Fruit fly (Drosophila melanogaster): Measurements from ENCODE around the gene daed.

daed gene

DNA sequence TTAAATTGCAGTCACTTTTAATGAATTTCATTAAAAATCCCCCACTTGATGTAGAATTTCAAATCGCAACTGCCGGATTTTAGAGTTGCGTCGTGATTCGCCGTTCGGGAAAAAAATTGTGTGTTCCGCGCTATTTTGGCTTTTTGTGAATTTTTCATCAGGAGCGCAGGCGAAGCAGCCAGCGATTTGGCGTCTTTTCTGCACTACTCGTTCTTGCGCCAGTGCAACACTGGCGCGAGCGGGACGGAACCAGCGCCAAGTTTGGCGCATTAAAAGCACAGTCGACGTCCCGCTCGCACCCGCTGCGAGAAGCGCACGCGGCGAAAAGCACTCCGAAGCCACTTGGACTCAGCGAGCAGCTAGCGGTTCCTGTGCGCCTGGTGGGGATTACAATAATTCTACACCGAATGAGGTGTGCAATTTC lies 22.7 kb downstream of the daed start (continued):
- TF ChIP-seq CG18764 (GFP tag; optimal IDR thresholded peaks at IDR 0.05) (no peak), CG33213 (GFP tag; optimal IDR thresholded peaks at IDR 0.05) (peak; percentile 96), tll (GFP tag; optimal IDR thresholded peaks at IDR 0.05) (no peak), CG12942 (GFP tag; optimal IDR thresholded peaks at IDR 0.05) (no peak), CG12155 (GFP tag; optimal IDR thresholded peaks at IDR 0.05) (peak; percentile 89), odd (GFP tag; optimal IDR thresholded peaks at IDR 0.05) (peak; percentile 2), slp2 (GFP tag; optimal IDR thresholded peaks at IDR 0.05) (no peak), CG7372 (GFP tag; IDR thresholded peaks at IDR 0.05) (no peak), CG12659 (GFP tag; optimal IDR thresholded peaks at IDR 0.05) (peak; percentile 86), CG11398 (GFP tag; optimal IDR thresholded peaks at IDR 0.05) (peak; percentile 29), ttk (GFP tag; IDR thresholded peaks at IDR 0.05) (no peak), CHES-1-like (GFP tag; optimal IDR thresholded peaks at IDR 0.05) (peak; percentile 3), luna (GFP tag; optimal IDR thresholded peaks at IDR 0.05) (no peak), NK7.1 (GFP tag; optimal IDR thresholded peaks at IDR 0.05) (peak; percentile 34), CG15514 (GFP tag; optimal IDR thresholded peaks at IDR 0.05) (peak; percentile 91), Taf1 (GFP tag; IDR thresholded peaks at IDR 0.05) (no peak), jumu (GFP tag; optimal IDR thresholded peaks at IDR 0.05) (no peak), Kr (GFP tag; optimal IDR thresholded peaks at IDR 0.05) (no peak), Doc3 (GFP tag; IDR thresholded peaks at IDR 0.05; ENCODE audit: partially characterized antibody) (no peak), E2f1 (GFP tag; IDR thresholded peaks at IDR 0.05) (no peak), CG10959 (GFP tag; IDR thresholded peaks at IDR 0.05) (no peak), Blimp-1 (GFP tag; optimal IDR thresholded peaks at IDR 0.05) (no peak), B-H2 (GFP tag; optimal IDR thresholded peaks at IDR 0.05) (peak; percentile 78), CG6791 (GFP tag; IDR thresholded peaks at IDR 0.05; ENCODE audit: partially characterized antibody) (no peak), ro (GFP tag; IDR thresholded peaks at IDR 0.05) (no peak), wdn (GFP tag; IDR thresholded peaks at IDR 0.05) (no peak), Dp (GFP tag; optimal IDR thresholded peaks at IDR 0.05) (peak; percentile 79), CG17361 (GFP tag; IDR thresholded peaks at IDR 0.05) (no peak), dati (GFP tag; IDR thresholded peaks at IDR 0.05) (no peak), crc (GFP tag; optimal IDR thresholded peaks at IDR 0.05) (no peak), CG18011 (GFP tag; optimal IDR thresholded peaks at IDR 0.05) (peak; percentile 15), CG31441 (GFP tag; IDR thresholded peaks at IDR 0.05) (no peak), CG11504 (tag; optimal IDR thresholded peaks at IDR 0.05) (peak; percentile 35), Six4 (GFP tag; optimal IDR thresholded peaks at IDR 0.05) (no peak), HLH54F (GFP tag; optimal IDR thresholded peaks at IDR 0.05) (no peak), CG17802 (tag; optimal IDR thresholded peaks at IDR 0.05) (no peak), CG13624 (GFP tag; optimal IDR thresholded peaks at IDR 0.05) (peak; percentile 75), Pdp1 (GFP tag; optimal IDR thresholded peaks at IDR 0.05) (peak in 1 of 2 experiments; percentile 73), crol (GFP tag; IDR thresholded peaks at IDR 0.05) (no peak), gcm2 (GFP tag; optimal IDR thresholded peaks at IDR 0.05) (no peak), da (GFP tag; optimal IDR thresholded peaks at IDR 0.05) (no peak), CTCF (GFP tag; optimal IDR thresholded peaks at IDR 0.05) (peak; percentile 44), lmd (GFP tag; IDR thresholded peaks at IDR 0.05) (no peak), br (optimal IDR thresholded peaks at IDR 0.05) (no peak), CG10147 (GFP tag; optimal IDR thresholded peaks at IDR 0.05) (no peak), CG8924 (tag; optimal IDR thresholded peaks at IDR 0.05) (no peak), Jarid2 (GFP tag; optimal IDR thresholded peaks at IDR 0.05) (peak; percentile 3), chinmo (GFP tag; IDR thresholded peaks at IDR 0.05; ENCODE audit: partially characterized antibody) (no peak), lola (GFP tag; optimal IDR thresholded peaks at IDR 0.05) (no peak), kni (GFP tag; optimal IDR thresholded peaks at IDR 0.05) (peak; percentile 87), knrl (GFP tag; IDR thresholded peaks at IDR 0.05; ENCODE audit: partially characterized antibody) (no peak), CG1832 (GFP tag; optimal IDR thresholded peaks at IDR 0.05) (peak; percentile 96)
